Fruit fly (Drosophila melanogaster): Measurements from ENCODE around the gene CG17959.

- no peak for TF ChIP-seq CG9705 (GFP tag; optimal IDR thresholded peaks at IDR 0.05)
- TF ChIP-seq fru (GFP tag; optimal IDR thresholded peaks at IDR 0.05): no peak
Measured at dm6 chrX:2934827-2935226, 12.1 kb upstream of the CG17959 start, which contains the start of gene CG3592.

All from whole organism, wandering third instar larva.